Fruit fly (Drosophila melanogaster) S2 (cell line): ENCODE results near the gene CG7497.
A peak's percentile ranks its signal among the peaks of the same experiment; 100 is the strongest.

Experiments used
- CG8478 ChIP-seq: fragments of >200 bp; optimal IDR thresholded peaks from 2 replicates; lab custom pipeline; 2018
- CTCF ChIP-seq, 2 experiments: fragments of >200 bp; optimal IDR thresholded peaks; 2 replicates each; lab custom pipeline; 2018

CG7497 gene

dm6 chr3L:17606629-17607287 is 26.5 kb upstream of the CG7497 start:
- TF ChIP-seq CG8478 (no peak), CTCF (optimal IDR thresholded peaks at IDR 0.05; lab: Kevin White, UChicago) (no peak)

DNA sequence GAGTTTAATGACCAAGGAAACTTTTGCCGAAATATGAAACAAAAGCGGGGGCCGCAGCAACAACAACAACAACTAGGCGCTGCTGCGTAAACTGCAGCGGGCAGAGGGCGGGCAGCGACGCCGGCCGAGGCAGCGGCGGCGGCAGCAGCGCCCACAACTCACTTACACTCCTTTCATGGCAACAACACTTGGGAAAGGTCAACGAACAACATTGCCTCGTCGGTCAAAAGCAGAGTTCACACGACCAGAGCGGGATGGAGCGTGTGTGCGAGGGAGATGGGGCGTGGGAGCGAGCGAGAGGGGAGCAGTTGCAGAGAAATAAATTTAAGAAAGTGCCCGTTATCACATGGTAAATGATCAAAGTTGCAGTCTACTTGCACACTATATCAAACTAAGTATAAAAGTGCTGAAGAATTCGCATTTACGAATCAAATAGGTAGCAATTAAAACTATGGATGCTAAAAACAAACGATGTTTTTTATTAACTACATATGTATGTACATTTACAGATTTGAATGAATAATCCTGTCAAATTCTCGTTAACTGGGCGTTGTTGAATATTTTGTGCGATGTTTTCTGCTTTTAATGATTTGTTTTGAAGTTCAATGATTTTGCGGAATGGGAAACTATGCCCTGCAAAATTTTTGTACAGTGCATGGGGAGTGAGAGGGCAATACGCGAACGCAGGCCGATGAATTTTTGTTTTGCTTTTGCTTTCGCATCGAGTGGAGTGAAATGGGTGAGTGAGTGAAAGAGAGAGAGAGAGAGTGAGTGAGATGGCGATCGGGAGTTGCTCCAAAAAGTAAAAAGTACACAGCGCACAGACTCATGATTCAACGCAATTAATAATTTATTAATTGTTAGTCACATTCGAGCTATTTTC is 24.8 kb upstream of the CG7497 start:
- TF ChIP-seq CG8478, result no peak
- TF ChIP-seq CTCF (optimal IDR thresholded peaks at IDR 0.05; lab: Kevin White, UChicago), result no peak

DNA sequence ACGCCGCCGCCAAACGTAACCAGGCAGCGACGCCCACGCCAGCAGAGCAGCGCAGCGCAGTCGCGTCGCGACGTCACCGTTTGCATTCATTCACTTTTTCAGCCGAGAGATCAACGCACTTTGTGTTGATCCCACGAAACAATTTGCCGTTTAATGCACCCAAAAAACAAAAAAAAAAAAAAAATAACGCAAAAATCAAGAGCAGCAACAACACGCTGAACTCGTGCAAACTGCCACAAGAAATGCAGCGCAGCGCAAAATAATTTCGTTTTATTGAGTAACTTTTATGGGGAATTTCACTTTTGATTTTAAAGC is 24.2 kb upstream of the CG7497 start:
- TF ChIP-seq CG8478, result no peak
- no peak for TF ChIP-seq CTCF (optimal IDR thresholded peaks at IDR 0.05; lab: Kevin White, UChicago)

- no peak for TF ChIP-seq CTCF (optimal IDR thresholded peaks at IDR 0.05; lab: Kevin White, UChicago)
- TF ChIP-seq CG8478, result no peak
Observed at dm6 chr3L:17610896-17611711, 22.1 kb upstream of the CG7497 start.

- TF ChIP-seq CG8478 (no peak), CTCF (optimal IDR thresholded peaks at IDR 0.05; lab: Kevin White, UChicago) (peak; percentile 38 to 49)
Observed at dm6 chr3L:17611864-17612505, 21.3 kb upstream of the CG7497 start.

dm6 chr3L:17613292-17613734 is 19.9 kb upstream of the CG7497 start:
- TF ChIP-seq CG8478 (no peak), CTCF (optimal IDR thresholded peaks at IDR 0.05; lab: Kevin White, UChicago) (no peak)

dm6 chr3L:17613972-17614384 is 19.3 kb upstream of the CG7497 start:
- TF ChIP-seq CTCF (optimal IDR thresholded peaks at IDR 0.05; lab: Kevin White, UChicago), result no peak
- TF ChIP-seq CG8478, result no peak

- TF ChIP-seq CTCF (optimal IDR thresholded peaks at IDR 0.05; lab: Kevin White, UChicago) (no peak), CG8478 (no peak)
Observed at dm6 chr3L:17615286-17615685, 18.0 kb upstream of the CG7497 start.

DNA sequence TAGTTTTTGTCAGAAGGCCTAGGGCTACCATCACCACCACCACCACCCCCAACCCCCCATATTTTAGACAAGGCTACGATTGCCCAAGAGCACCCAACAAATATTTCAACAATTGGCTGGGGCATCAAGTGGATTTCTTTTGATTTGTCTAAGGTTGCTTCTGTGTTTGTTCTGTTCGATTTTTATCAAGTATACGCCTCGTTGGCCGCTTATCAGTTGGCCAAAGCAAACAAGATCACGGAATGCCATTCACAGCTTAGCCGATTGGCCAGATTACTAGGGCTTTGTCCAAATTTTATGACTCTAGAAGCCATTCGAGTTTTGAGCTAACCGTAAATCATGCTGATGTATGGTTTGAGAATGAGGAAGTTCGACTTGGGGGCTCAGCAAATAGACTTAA is 17.4 kb upstream of the CG7497 start:
- no peak for TF ChIP-seq CTCF (optimal IDR thresholded peaks at IDR 0.05; lab: Kevin White, UChicago)
- TF ChIP-seq CG8478, result no peak

DNA sequence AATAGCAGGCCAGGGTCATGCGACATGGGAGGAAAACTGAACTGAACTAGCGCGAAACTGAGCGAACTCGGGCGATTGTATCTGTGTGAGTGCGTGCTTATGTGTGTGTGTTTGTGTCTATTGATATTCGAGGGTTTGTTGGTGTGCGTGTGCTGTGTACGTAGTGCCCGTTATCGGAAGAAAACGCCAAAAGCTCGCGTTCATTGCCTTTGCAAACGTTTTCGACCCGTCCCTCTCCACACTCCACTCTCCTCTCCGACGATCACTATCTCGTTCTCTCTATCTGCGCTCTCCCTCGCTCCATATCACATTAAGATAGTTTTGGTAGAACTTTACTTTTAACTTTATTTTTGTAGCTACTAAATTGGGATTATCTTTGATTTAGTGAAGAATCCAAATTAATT is 16.4 kb upstream of the CG7497 start:
- no peak for TF ChIP-seq CG8478
- no peak for TF ChIP-seq CTCF (optimal IDR thresholded peaks at IDR 0.05; lab: Kevin White, UChicago)

DNA sequence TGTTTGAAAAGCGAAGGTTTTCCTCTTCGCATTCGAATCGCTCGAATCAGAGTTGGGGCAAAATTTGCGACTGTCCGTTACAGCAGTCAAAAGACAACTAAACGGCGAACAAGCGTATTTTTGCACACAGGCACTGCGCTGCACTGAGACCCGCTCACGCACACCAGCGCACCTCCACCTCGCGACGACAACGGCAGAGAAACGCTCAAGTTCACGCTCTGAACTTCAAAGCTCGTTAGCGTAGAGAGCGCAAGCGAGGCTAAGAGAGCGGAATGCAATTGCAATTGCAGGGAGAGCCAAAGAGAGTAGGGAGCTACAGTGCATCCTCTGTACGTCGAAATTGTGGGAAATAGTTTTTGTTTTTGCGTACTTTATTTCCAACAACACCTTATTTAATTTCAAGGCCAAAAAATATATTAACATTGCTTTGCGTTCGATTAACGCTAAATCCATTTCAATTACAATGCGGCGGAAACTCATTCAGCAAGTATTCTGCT is 14.0 kb upstream of the CG7497 start, which contains the start of gene Eip74EF:
Eip74EF (minus strand) TSS at position 117 of the 497 bp plus-strand sequence.
- TF ChIP-seq CTCF (optimal IDR thresholded peaks at IDR 0.05; lab: Kevin White, UChicago), result no peak
- TF ChIP-seq CG8478, result no peak

DNA sequence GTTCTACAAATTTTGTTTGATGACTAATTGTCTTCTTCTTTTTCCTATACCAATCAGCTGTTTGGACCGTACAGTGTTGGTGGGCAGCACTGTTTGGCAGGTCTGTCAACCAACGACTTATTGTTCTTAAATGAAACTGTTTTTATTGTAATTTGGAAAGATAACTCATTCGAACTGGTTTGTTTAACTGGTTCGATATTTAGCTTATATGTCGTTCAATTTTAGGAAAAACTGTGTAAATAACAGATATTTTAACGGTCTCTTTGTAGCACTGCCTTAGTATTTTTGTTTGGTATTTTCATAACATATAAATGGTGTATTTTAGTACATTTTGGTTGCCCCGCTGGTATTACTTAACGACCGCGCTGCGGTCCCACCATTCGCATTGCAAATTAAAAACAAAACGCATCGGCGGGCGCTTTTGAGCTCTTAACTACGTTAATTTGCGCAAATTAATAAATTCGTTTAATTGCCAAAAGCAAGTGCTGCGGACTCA is 11.8 kb upstream of the CG7497 start, which contains the start of the genes Vps60 and anchor:
Vps60 (minus strand) TSS at position 175 of the 496 bp plus-strand sequence.
anchor (plus strand) TSS at position 374 of the 496 bp plus-strand sequence.
- no peak for TF ChIP-seq CTCF (optimal IDR thresholded peaks at IDR 0.05; lab: Kevin White, UChicago)
- no peak for TF ChIP-seq CG8478

DNA sequence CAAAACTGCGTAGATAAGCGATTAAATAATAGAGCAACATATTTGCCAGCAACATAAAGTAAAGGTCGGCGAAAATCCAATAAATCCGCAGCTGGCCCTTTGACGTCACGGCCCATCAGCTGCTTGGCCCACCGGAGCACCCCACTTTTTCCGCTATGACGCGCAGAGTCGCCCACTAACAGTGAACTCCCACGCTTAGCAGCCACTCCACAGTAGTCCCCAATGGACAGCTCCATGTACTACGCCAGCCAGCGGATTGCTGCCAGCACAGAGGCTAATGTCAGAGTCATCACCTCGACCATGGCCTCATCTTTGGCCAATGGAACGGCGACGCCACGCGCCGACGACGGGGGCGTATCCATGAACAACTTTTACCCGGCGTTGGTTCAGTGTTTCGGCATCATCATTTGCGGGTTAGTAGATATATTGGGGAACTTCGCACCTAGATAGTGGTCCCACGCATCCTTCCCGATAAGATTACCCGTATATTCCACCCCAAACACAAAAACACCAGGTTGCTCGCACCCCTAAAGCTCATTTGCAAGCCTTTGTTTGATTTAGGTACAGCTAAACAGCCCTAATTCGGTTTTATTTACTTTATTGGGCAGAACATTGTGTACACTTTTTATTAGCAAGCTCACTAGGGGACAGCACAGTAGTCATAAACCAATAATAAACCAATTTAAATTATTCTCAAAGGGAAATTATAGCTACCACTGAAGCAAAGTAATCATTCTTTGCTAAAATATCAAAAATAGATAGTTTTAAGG is 11.0 kb upstream of the CG7497 start:
- TF ChIP-seq CTCF (optimal IDR thresholded peaks at IDR 0.05; lab: Kevin White, UChicago) (no peak), CG8478 (no peak)

- TF ChIP-seq CG8478 (no peak), CTCF (optimal IDR thresholded peaks at IDR 0.05; lab: Kevin White, UChicago) (no peak)
Observed at dm6 chr3L:17622935-17623334, 10.3 kb upstream of the CG7497 start.
